Fruit fly (Drosophila melanogaster) whole organism, embryonic: Measurements from ENCODE around the gene sip1.

Experiments
- Ada2b ChIP-seq: fragments of 200-800 bp; sonication (Bioruptor generic); IDR thresholded peaks from 2 replicates; pipeline ENCODE4 v1.3.6; 2022; ENCODE audit warnings: missing biosample characterization, missing genetic modification characterization
- CG11504 ChIP-seq: fragments of 200-800 bp; sonication (Bioruptor generic); optimal IDR thresholded peaks from 3 replicates; lab custom pipeline; 2019; ENCODE audit warnings: missing biosample characterization, mild to moderate bottlenecking, missing genetic modification characterization, moderate library complexity
- CG11695 ChIP-seq: fragments of 200-800 bp; sonication (Bioruptor generic); IDR thresholded peaks from 3 replicates; pipeline ENCODE4 v1.3.6; 2022; ENCODE audit warnings: missing biosample characterization, missing genetic modification characterization
- CG12769 ChIP-seq: fragments of 200-800 bp; sonication (Bioruptor generic); optimal IDR thresholded peaks from 2 replicates; lab custom pipeline; 2019; ENCODE audit warnings: missing biosample characterization, mild to moderate bottlenecking, missing genetic modification characterization, moderate library complexity
- CG13287 ChIP-seq: fragments of 200-800 bp; sonication (Bioruptor generic); IDR thresholded peaks from 2 replicates; pipeline ENCODE4 v1.3.6; 2022; ENCODE audit warnings: missing biosample characterization, missing genetic modification characterization; ENCODE audit not compliant: partially characterized antibody
- CG13775 ChIP-seq: fragments of 200-800 bp; sonication (Bioruptor generic); optimal IDR thresholded peaks from 3 replicates; lab custom pipeline; 2017; ENCODE audit warnings: missing biosample characterization, mild to moderate bottlenecking, missing genetic modification characterization
- CG1603 ChIP-seq: fragments of 200-800 bp; sonication (Bioruptor generic); optimal IDR thresholded peaks from 2 replicates; lab custom pipeline; 2019; ENCODE audit warnings: missing biosample characterization, mild to moderate bottlenecking, missing genetic modification characterization, moderate library complexity
- CG16779 ChIP-seq: fragments of 200-800 bp; sonication (Bioruptor generic); IDR thresholded peaks from 2 replicates; pipeline ENCODE4 v1.3.6; 2022; ENCODE audit warnings: missing biosample characterization, missing genetic modification characterization
- CG17829 ChIP-seq: fragments of 200-800 bp; optimal IDR thresholded peaks from 2 replicates; lab custom pipeline; 2019; ENCODE audit warnings: missing biosample characterization, mild to moderate bottlenecking, missing genetic modification characterization, moderate library complexity
- CG18599 ChIP-seq: fragments of 200-800 bp; sonication (Bioruptor generic); optimal IDR thresholded peaks from 3 replicates; lab custom pipeline; 2017; ENCODE audit warnings: missing biosample characterization, missing genetic modification characterization, mild to moderate bottlenecking, moderate library complexity, missing genetic modification reagents
- CG2120 ChIP-seq: fragments of 200-800 bp; sonication (Bioruptor generic); optimal IDR thresholded peaks from 3 replicates; lab custom pipeline; 2016; ENCODE audit warnings: missing biosample characterization, missing genetic modification characterization
- CG30403 ChIP-seq: fragments of 200-800 bp; sonication (Bioruptor generic); optimal IDR thresholded peaks from 3 replicates; lab custom pipeline; 2016; ENCODE audit warnings: missing biosample characterization, missing genetic modification characterization
- CG31441 ChIP-seq: fragments of 200-800 bp; sonication (Bioruptor generic); IDR thresholded peaks from 2 replicates; pipeline ENCODE4 v1.3.6; 2022; ENCODE audit warnings: missing biosample characterization, missing genetic modification characterization
- CG32532 ChIP-seq: fragments of 200-800 bp; sonication (Bioruptor generic); IDR thresholded peaks from 2 replicates; pipeline ENCODE4 v1.3.6; 2022; ENCODE audit warnings: missing biosample characterization, missing genetic modification characterization
- CG7987 ChIP-seq: fragments of 200-800 bp; sonication (Bioruptor generic); optimal IDR thresholded peaks from 2 replicates; lab custom pipeline; 2018; ENCODE audit warnings: missing biosample characterization, mild to moderate bottlenecking, missing genetic modification characterization, moderate library complexity
- CG8388 ChIP-seq: fragments of 200-800 bp; sonication (Bioruptor generic); optimal IDR thresholded peaks from 2 replicates; lab custom pipeline; 2019; ENCODE audit warnings: missing biosample characterization, mild to moderate bottlenecking, missing genetic modification characterization, moderate library complexity
- D ChIP-seq, 2 experiments: fragments of 200-800 bp in 1 of 2; fragments of >200 bp in 1 of 2; sonication (Bioruptor generic) in 1 of 2; optimal IDR thresholded peaks; 2 replicates in 1 of 2; 3 replicates in 1 of 2; lab custom pipeline; 2017; ENCODE audit warnings: mild to moderate bottlenecking in 1 of 2, missing biosample characterization in 1 of 2, missing genetic modification characterization in 1 of 2, missing genetic modification reagents in 1 of 2
- Drgx ChIP-seq: fragments of 200-800 bp; sonication (Bioruptor generic); IDR thresholded peaks from 2 replicates; pipeline ENCODE4 v1.3.6; 2022; ENCODE audit warnings: missing biosample characterization, missing genetic modification characterization
- Hr3 ChIP-seq: fragments of 200-800 bp; sonication (Bioruptor generic); optimal IDR thresholded peaks from 3 replicates; lab custom pipeline; 2016; ENCODE audit warnings: missing biosample characterization, missing genetic modification characterization
- MTF-1 ChIP-seq: fragments of 200-800 bp; sonication (Bioruptor generic); optimal IDR thresholded peaks from 2 replicates; lab custom pipeline; 2018; ENCODE audit warnings: missing biosample characterization, mild to moderate bottlenecking, missing genetic modification characterization, borderline replicate concordance
- Med ChIP-seq: fragments of 200-800 bp; sonication (Bioruptor generic); peaks from one replicate; lab custom pipeline; 2016; ENCODE audit warnings: missing biosample characterization, missing genetic modification characterization, mild to moderate bottlenecking, inconsistent platforms, moderate library complexity
- cato ChIP-seq: fragments of 200-800 bp; sonication (Bioruptor generic); optimal IDR thresholded peaks from 2 replicates; lab custom pipeline; 2016; ENCODE audit warnings: missing biosample characterization, missing genetic modification characterization, borderline replicate concordance
- chinmo ChIP-seq: fragments of 200-800 bp; sonication (Bioruptor generic); IDR thresholded peaks from 4 replicates; pipeline ENCODE4 v1.3.6; 2022; ENCODE audit warnings: missing biosample characterization, missing genetic modification characterization; ENCODE audit not compliant: partially characterized antibody
- ci ChIP-seq: fragments of 200-800 bp; sonication (Bioruptor generic); IDR thresholded peaks from 3 replicates; pipeline ENCODE4 v1.3.6; 2022; ENCODE audit warnings: missing biosample characterization, missing genetic modification characterization
- dmrt99B ChIP-seq: fragments of 200-800 bp; sonication (Bioruptor generic); optimal IDR thresholded peaks from 2 replicates; lab custom pipeline; 2018; ENCODE audit warnings: missing biosample characterization, mild to moderate bottlenecking, missing genetic modification characterization, moderate library complexity
- eve ChIP-seq, 2 experiments: fragments of >200 bp; optimal IDR thresholded peaks; 2 replicates each; lab custom pipeline; 2017; ENCODE audit warnings: missing biosample characterization in 2 of 2, missing genetic modification characterization in 2 of 2
- eyg ChIP-seq: fragments of 200-800 bp; sonication (Bioruptor generic); optimal IDR thresholded peaks from 3 replicates; lab custom pipeline; 2016; ENCODE audit warnings: missing biosample characterization, missing genetic modification characterization
- fd102C ChIP-seq: fragments of 200-800 bp; sonication (Bioruptor generic); optimal IDR thresholded peaks from 2 replicates; lab custom pipeline; 2018; ENCODE audit warnings: missing biosample characterization, mild to moderate bottlenecking, missing genetic modification characterization, moderate library complexity
- fd64A ChIP-seq: fragments of 200-800 bp; sonication (Bioruptor generic); optimal IDR thresholded peaks from 3 replicates; lab custom pipeline; 2018; ENCODE audit warnings: missing biosample characterization, mild to moderate bottlenecking, missing genetic modification characterization
- fd96Cb ChIP-seq: fragments of 200-800 bp; sonication (Bioruptor generic); optimal IDR thresholded peaks from 2 replicates; lab custom pipeline; 2018; ENCODE audit warnings: missing biosample characterization, mild to moderate bottlenecking, missing genetic modification characterization, moderate library complexity
- gfzf ChIP-seq: fragments of 200-800 bp; sonication (Bioruptor generic); optimal IDR thresholded peaks from 2 replicates; lab custom pipeline; 2016; ENCODE audit warnings: missing biosample characterization, mild to moderate bottlenecking, missing genetic modification characterization, moderate library complexity
- gt ChIP-seq: fragments of 200-800 bp; sonication (Bioruptor generic); IDR thresholded peaks from 2 replicates; pipeline ENCODE4 v1.3.6; 2022; ENCODE audit warnings: missing biosample characterization, missing genetic modification characterization
- hb ChIP-seq: fragments of 200-800 bp; sonication (Bioruptor generic); IDR thresholded peaks from 3 replicates; pipeline ENCODE4 v1.3.6; 2022; ENCODE audit warnings: missing biosample characterization, missing genetic modification characterization; ENCODE audit not compliant: partially characterized antibody
- ind ChIP-seq: fragments of 200-800 bp; sonication (Bioruptor generic); optimal IDR thresholded peaks from 3 replicates; lab custom pipeline; 2016; ENCODE audit warnings: missing biosample characterization, missing genetic modification characterization
- lola ChIP-seq, 3 experiments: fragments of >200 bp in 2 of 3; fragments of 200-800 bp in 1 of 3; sonication (Bioruptor generic) in 1 of 3; optimal IDR thresholded peaks; 2 replicates each; lab custom pipeline; 2017 to 2019; ENCODE audit warnings: missing biosample characterization in 3 of 3, missing genetic modification characterization in 3 of 3, mild to moderate bottlenecking in 1 of 3, moderate library complexity in 1 of 3
- nerfin-2 ChIP-seq: fragments of 200-800 bp; sonication (Bioruptor generic); IDR thresholded peaks from 2 replicates; pipeline ENCODE4 v1.3.6; 2022; ENCODE audit warnings: missing biosample characterization, missing genetic modification characterization; ENCODE audit not compliant: partially characterized antibody
- odd ChIP-seq: fragments of 200-800 bp; sonication (Bioruptor generic); optimal IDR thresholded peaks from 2 replicates; lab custom pipeline; 2017; ENCODE audit warnings: missing biosample characterization, mild to moderate bottlenecking, missing genetic modification characterization
- otp ChIP-seq: fragments of 200-800 bp; sonication (Bioruptor generic); IDR thresholded peaks from 3 replicates; pipeline ENCODE4, ENCODE4 v1.3.6; 2022; ENCODE audit warnings: missing biosample characterization, missing genetic modification characterization
- peb ChIP-seq: fragments of 200-800 bp; sonication (Bioruptor generic); IDR thresholded peaks from 2 replicates; pipeline ENCODE4 v1.3.6; 2022; ENCODE audit warnings: missing biosample characterization, missing genetic modification characterization
- phol ChIP-seq: fragments of 200-800 bp; sonication (Bioruptor generic); optimal IDR thresholded peaks from 3 replicates; lab custom pipeline; 2018; ENCODE audit warnings: missing biosample characterization, mild to moderate bottlenecking, missing genetic modification characterization, moderate library complexity
- sc ChIP-seq, 3 experiments: fragments of >200 bp in 2 of 3; fragments of 200-800 bp in 1 of 3; sonication (Bioruptor generic) in 1 of 3; optimal IDR thresholded peaks; 2 replicates in 2 of 3; 3 replicates in 1 of 3; lab custom pipeline; 2017; ENCODE audit warnings: mild to moderate bottlenecking in 1 of 3, missing biosample characterization in 1 of 3, missing genetic modification characterization in 1 of 3, missing genetic modification reagents in 1 of 3
- seq ChIP-seq: fragments of 200-800 bp; sonication (Bioruptor generic); IDR thresholded peaks from 2 replicates; pipeline ENCODE4 v1.3.6; 2022; ENCODE audit warnings: missing biosample characterization, missing genetic modification characterization
- sqz ChIP-seq: fragments of 200-800 bp; sonication (Bioruptor generic); optimal IDR thresholded peaks from 3 replicates; lab custom pipeline; 2018; ENCODE audit warnings: missing biosample characterization, mild to moderate bottlenecking, missing genetic modification characterization
- ssp ChIP-seq: fragments of 200-800 bp; sonication (Bioruptor generic); IDR thresholded peaks from 2 replicates; pipeline ENCODE4 v1.3.6; 2022; ENCODE audit warnings: missing biosample characterization, missing genetic modification characterization
- unpg ChIP-seq: fragments of 200-800 bp; sonication (Bioruptor generic); optimal IDR thresholded peaks from 3 replicates; lab custom pipeline; 2018; ENCODE audit warnings: missing biosample characterization, mild to moderate bottlenecking, missing genetic modification characterization, moderate library complexity
- usp ChIP-seq: fragments of >200 bp; optimal IDR thresholded peaks from 2 replicates; lab custom pipeline; 2017; ENCODE audit warnings: missing biosample characterization, missing genetic modification characterization
- vvl ChIP-seq: fragments of 200-800 bp; sonication (Bioruptor generic); IDR thresholded peaks from 2 replicates; pipeline ENCODE4 v1.3.6; 2022; ENCODE audit warnings: missing biosample characterization, missing genetic modification characterization

sip1 gene

DNA sequence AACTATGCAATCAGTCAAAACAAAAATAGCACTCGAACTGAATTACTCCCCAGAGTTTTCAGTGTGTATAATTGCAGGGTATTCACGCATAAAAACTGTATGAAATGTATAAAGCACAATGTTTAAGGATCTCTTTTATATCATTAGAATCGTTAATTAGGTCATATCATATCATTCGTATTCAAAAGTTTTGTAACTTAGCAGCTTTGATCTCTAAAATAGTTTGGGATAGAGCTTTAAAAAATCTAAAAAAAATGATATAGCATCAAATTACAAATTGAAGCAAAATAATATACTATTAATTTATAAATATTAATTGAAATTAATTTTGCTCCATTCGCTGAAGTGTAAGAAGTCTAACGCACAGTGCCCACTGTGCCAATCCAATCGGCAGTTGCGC is 9.6 kb downstream of the sip1 start (continued):
- TF ChIP-seq lola (GFP tag; optimal IDR thresholded peaks at IDR 0.05; lab: Kevin White, UChicago): no peak
- TF ChIP-seq dmrt99B (tag; lab: Kevin White, UChicago): peak; percentile 31
- TF ChIP-seq phol: peak; percentile 33
- TF ChIP-seq fd64A (GFP tag; lab: Kevin White, UChicago): no peak
- TF ChIP-seq CG31441 (GFP tag; lab: Robert Waterston, UW): peak; percentile 55; the same call in 1 of the 2 replicates
- TF ChIP-seq nerfin-2: no peak
- peak; percentile 13 for TF ChIP-seq fd96Cb (tag; lab: Kevin White, UChicago)
- peak; percentile 16 for TF ChIP-seq ind (GFP tag; lab: Kevin White, UChicago)
- TF ChIP-seq eve (GFP tag; optimal IDR thresholded peaks at IDR 0.05; lab: Kevin White, UChicago): no peak

DNA sequence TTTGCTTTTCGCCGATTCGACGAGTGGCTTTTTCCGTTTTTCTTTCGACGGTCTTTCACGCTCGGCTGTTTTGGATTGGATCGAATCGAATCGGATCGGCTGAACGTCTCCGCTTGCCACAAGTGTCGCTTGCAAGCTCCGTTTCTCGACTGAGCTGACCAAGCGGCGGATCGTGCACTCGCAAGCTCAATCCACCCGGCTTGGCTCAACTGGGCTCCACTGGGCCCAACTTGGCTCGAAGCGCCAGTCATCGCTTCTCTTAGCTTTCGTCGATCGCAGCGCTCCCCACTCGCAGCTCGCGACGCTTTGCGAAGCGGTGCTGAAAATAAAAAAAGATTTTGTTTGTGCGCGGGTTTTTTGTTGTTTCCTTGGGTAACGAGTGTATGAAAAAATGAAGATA is 19.9 kb downstream of the sip1 start:
- TF ChIP-seq odd (GFP tag; lab: Kevin White, UChicago): no peak
- 0 out of 3 replicates have a peak, but pooled peaks have one; percentile 37 for TF ChIP-seq hb (GFP tag; lab: Robert Waterston, UW)
- TF ChIP-seq Ada2b (GFP tag; lab: Robert Waterston, UW): no peak
- peak; percentile 9 for TF ChIP-seq CG11504 (tag; lab: Kevin White, UChicago)
- TF ChIP-seq CG2120: no peak
- no peak for TF ChIP-seq cato (GFP tag; lab: Kevin White, UChicago)
- no peak for TF ChIP-seq gfzf
- TF ChIP-seq otp: 0 out of 3 replicates have a peak, but pooled peaks have one; percentile 20
- no peak for TF ChIP-seq CG16779 (GFP tag; lab: Robert Waterston, UW)
- no peak for TF ChIP-seq sc (optimal IDR thresholded peaks at IDR 0.05; lab: Kevin White, UChicago)
- TF ChIP-seq sc (GFP tag; optimal IDR thresholded peaks at IDR 0.05; lab: Kevin White, UChicago): no peak
- TF ChIP-seq Med (GFP tag; lab: Kevin White, UChicago): peak; percentile 9
- TF ChIP-seq MTF-1 (GFP tag; lab: Kevin White, UChicago): no peak
- TF ChIP-seq CG8388 (GFP tag; lab: Kevin White, UChicago): no peak
- no peak for TF ChIP-seq ssp (GFP tag; lab: Robert Waterston, UW)
- no peak for TF ChIP-seq eyg
- no peak for TF ChIP-seq D (optimal IDR thresholded peaks at IDR 0.05; lab: Kevin White, UChicago)
- TF ChIP-seq D (GFP tag; optimal IDR thresholded peaks at IDR 0.05; lab: Kevin White, UChicago): no peak
- 0 out of 2 replicates have a peak, but pooled peaks have one; percentile 28 for TF ChIP-seq vvl (GFP tag; lab: Robert Waterston, UW)
- 0 out of 3 replicates have a peak, but pooled peaks have one; percentile 33 for TF ChIP-seq ci (GFP tag; lab: Robert Waterston, UW)
- TF ChIP-seq CG11695 (GFP tag; lab: Robert Waterston, UW): no peak
- no peak for TF ChIP-seq CG13775
- no peak for TF ChIP-seq fd102C (GFP tag; lab: Kevin White, UChicago)
- TF ChIP-seq CG18599 (GFP tag; lab: Kevin White, UChicago): no peak
- peak; percentile 29 for TF ChIP-seq sqz (GFP tag; lab: Kevin White, UChicago)
- no peak for TF ChIP-seq seq (GFP tag; lab: Robert Waterston, UW)
- peak; percentile 49; the same call in 1 of the 2 replicates for TF ChIP-seq Drgx
- TF ChIP-seq peb (GFP tag; lab: Robert Waterston, UW): no peak
- no peak for TF ChIP-seq gt
- no peak for TF ChIP-seq Hr3 (GFP tag; lab: Kevin White, UChicago)
- TF ChIP-seq CG1603: no peak
- no peak for TF ChIP-seq usp (GFP tag; lab: Kevin White, UChicago)
- TF ChIP-seq CG17829 (tag; lab: Kevin White, UChicago): no peak
- no peak for TF ChIP-seq CG7987 (GFP tag; lab: Kevin White, UChicago)
- peak; percentile 12; the same call in 1 of the 2 replicates for TF ChIP-seq CG13287 (GFP tag; lab: Robert Waterston, UW)
- TF ChIP-seq unpg (GFP tag; lab: Kevin White, UChicago): no peak
- TF ChIP-seq CG12769 (tag; lab: Kevin White, UChicago): peak; percentile 23
- TF ChIP-seq CG32532: peak; percentile 40; the same call in 1 of the 2 replicates
- no peak for TF ChIP-seq CG30403 (GFP tag; lab: Kevin White, UChicago)
- peak; percentile 62; the same call in 1 of the 4 replicates for TF ChIP-seq chinmo (GFP tag; lab: Robert Waterston, UW)
- TF ChIP-seq ind (GFP tag; lab: Kevin White, UChicago): no peak
